Worm (Caenorhabditis elegans): ENCODE data around the gene mix-1.

mix-1 gene

DNA sequence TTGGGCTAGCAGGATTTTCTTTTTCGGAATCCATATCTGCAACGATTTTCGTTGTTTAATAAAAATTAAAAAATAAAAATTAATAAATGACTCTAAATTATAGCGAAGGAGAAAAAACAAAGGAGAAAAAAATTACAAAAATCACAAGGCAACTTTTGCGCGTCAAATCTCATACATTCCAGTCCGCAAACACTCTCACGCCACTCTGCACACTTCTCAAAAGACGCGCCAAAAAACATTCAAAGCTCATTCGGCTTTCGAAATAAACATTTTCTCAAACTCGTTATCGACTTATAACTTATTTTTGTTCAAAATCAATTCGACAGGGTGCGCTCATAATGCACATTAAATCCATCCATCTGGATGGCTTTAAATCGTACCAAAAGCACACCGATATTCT lies at the start of gene mix-1, which contains the start of gene R06F6.12:
Gene mix-1 (plus strand): TSS at position 201 of the 400 bp plus-strand sequence.
Gene R06F6.12 (minus strand): TSS at position 36 of the 400 bp plus-strand sequence.
- TF ChIP-seq die-1 (tag; optimal IDR thresholded peaks at IDR 0.05) (no peak), attf-3 (GFP tag; conservative IDR thresholded peaks at IDR 0.05) (peak; percentile 33; the same call in 1 of the 2 replicates), nhr-90 (tag; optimal IDR thresholded peaks at IDR 0.05) (no peak), F52B5.7 (tag; optimal IDR thresholded peaks at IDR 0.05) (no peak), snpc-1.3 (tag; optimal IDR thresholded peaks at IDR 0.05; ENCODE audit: insufficient read depth) (peak; percentile 10), lin-26 (GFP tag; IDR thresholded peaks at IDR 0.05) (no peak), madf-6 (GFP tag; IDR thresholded peaks at IDR 0.05) (peak; percentile 77), cebp-2 (GFP tag; IDR thresholded peaks at IDR 0.05) (no peak), hsf-1 (GFP tag; IDR thresholded peaks at IDR 0.05) (no peak), lin-35 (GFP tag; optimal IDR thresholded peaks at IDR 0.05) (peak in 1 of 3 experiments; percentile 81), ceh-91 (GFP tag; IDR thresholded peaks at IDR 0.05) (0 out of 2 replicates have a peak, but pooled peaks have one; percentile 9), B0336.3 (GFP tag; IDR thresholded peaks at IDR 0.05) (no peak), snpc-3.4 (tag; optimal IDR thresholded peaks at IDR 0.05) (peak; percentile 62), cebp-1 (GFP tag; IDR thresholded peaks at IDR 0.05) (no peak), cebp-1 (tag; optimal IDR thresholded peaks at IDR 0.05) (peak; percentile 68), dox-1 (GFP tag; IDR thresholded peaks at IDR 0.05) (peak; percentile 22; the same call in 1 of the 2 replicates), hlh-26 (GFP tag; conservative IDR thresholded peaks at IDR 0.05) (no peak), B0019.2 (GFP tag; conservative IDR thresholded peaks at IDR 0.05) (no peak), attf-5 (GFP tag; optimal IDR thresholded peaks at IDR 0.05) (peak; percentile 58), rec-8 (tag; optimal IDR thresholded peaks at IDR 0.05) (peak in 1 of 2 experiments; percentile 12), dpl-1 (GFP tag; optimal IDR thresholded peaks at IDR 0.05) (peak; percentile 81), F33H1.4 (GFP tag; IDR thresholded peaks at IDR 0.05) (peak; percentile 59), F23B12.7 (tag; optimal IDR thresholded peaks at IDR 0.05; ENCODE audit: insufficient read depth) (peak; percentile 8), efl-1 (GFP tag; optimal IDR thresholded peaks at IDR 0.05) (peak; percentile 83), mcd-1 (GFP tag; IDR thresholded peaks at IDR 0.05) (peak; percentile 62), lsl-1 (GFP tag; optimal IDR thresholded peaks at IDR 0.05) (peak; percentile 62), zfh-2 (GFP tag; conservative IDR thresholded peaks at IDR 0.05) (no peak), snpc-4 (GFP tag; optimal IDR thresholded peaks at IDR 0.05) (no peak), snpc-4 (tag; optimal IDR thresholded peaks at IDR 0.05) (peak in 3 of 4 experiments; percentile 3 to 22 (median 16)), egl-44 (GFP tag; IDR thresholded peaks at IDR 0.05) (no peak), ztf-22 (GFP tag; optimal IDR thresholded peaks at IDR 0.05) (no peak), lin-54 (GFP tag; optimal IDR thresholded peaks at IDR 0.05) (peak; percentile 66), aptf-3 (GFP tag; IDR thresholded peaks at IDR 0.05) (no peak), madf-8 (GFP tag; conservative IDR thresholded peaks at IDR 0.05) (peak; percentile 46), lin-40 (tag; optimal IDR thresholded peaks at IDR 0.05) (peak; percentile 39), pbrm-1 (GFP tag; IDR thresholded peaks at IDR 0.05) (0 out of 2 replicates have a peak, but pooled peaks have one; percentile 44), unc-130 (GFP tag; optimal IDR thresholded peaks at IDR 0.05) (no peak), B0035.1 (tag; optimal IDR thresholded peaks at IDR 0.05) (no peak)

DNA sequence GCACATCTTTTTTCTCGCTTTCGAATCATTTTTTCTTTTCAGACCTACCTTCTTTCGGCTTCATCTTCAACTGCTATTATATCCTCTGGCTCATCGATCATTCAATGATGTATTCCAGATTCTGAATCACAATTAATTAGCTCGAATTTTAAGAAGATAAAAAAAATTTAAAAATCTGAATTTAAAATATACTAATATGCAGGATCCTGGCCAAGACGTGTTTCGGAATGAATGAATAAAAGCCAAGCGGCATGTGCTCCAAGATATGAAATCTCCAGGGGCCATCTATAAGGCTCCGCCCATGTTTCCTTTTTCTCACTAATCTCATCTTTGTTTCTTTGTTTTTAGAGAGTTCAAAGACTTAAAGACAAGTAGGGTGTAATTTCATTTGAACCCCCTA lies 46.0 kb upstream of the mix-1 start, which contains the start of gene mpz-1:
Gene mpz-1 (minus strand): TSS at position 101 of the 400 bp plus-strand sequence.
- TF ChIP-seq xnd-1 (tag; optimal IDR thresholded peaks at IDR 0.05) = peak; percentile 9
- no peak for TF ChIP-seq F57C9.4 (tag; optimal IDR thresholded peaks at IDR 0.05)
- no peak for TF ChIP-seq F33H1.4 (GFP tag; IDR thresholded peaks at IDR 0.05)
- no peak for TF ChIP-seq ZK185.1 (tag; optimal IDR thresholded peaks at IDR 0.05; ENCODE audit: poor library complexity, severe bottlenecking)
- peak; percentile 51 for TF ChIP-seq hrde-1 (tag; optimal IDR thresholded peaks at IDR 0.05; ENCODE audit: borderline replicate concordance)

Measured in whole organism, young adult.